Fruit fly (Drosophila melanogaster) whole organism, embryonic: Measurements from ENCODE around the gene Muc30E.

ENCODE experiments used
- Atf-2 ChIP-seq: fragments of 200-800 bp; sonication (Bioruptor generic); optimal IDR thresholded peaks from 2 replicates; lab custom pipeline; 2016; ENCODE audit warnings: missing biosample characterization, missing genetic modification characterization
- Bdp1 ChIP-seq: fragments of 200-800 bp; sonication (Bioruptor generic); optimal IDR thresholded peaks from 3 replicates; lab custom pipeline; 2016; ENCODE audit warnings: missing biosample characterization, missing genetic modification characterization
- Blimp-1 ChIP-seq: fragments of 200-800 bp; sonication (Bioruptor generic); optimal IDR thresholded peaks from 3 replicates; lab custom pipeline; 2018; ENCODE audit warnings: missing biosample characterization, missing genetic modification characterization, mild to moderate bottlenecking, moderate library complexity, missing genetic modification reagents
- CG10321 ChIP-seq: fragments of 200-800 bp; sonication (Bioruptor generic); IDR thresholded peaks from 2 replicates; pipeline ENCODE4 v1.3.6; 2022; ENCODE audit warnings: missing biosample characterization, missing genetic modification characterization
- CG10462 ChIP-seq: fragments of 200-800 bp; sonication (Bioruptor generic); optimal IDR thresholded peaks from 2 replicates; lab custom pipeline; 2016; ENCODE audit warnings: missing biosample characterization, missing genetic modification characterization
- CG10959 ChIP-seq: fragments of 200-800 bp; sonication (Bioruptor generic); IDR thresholded peaks from 2 replicates; pipeline ENCODE4 v1.3.6; 2022; ENCODE audit warnings: missing biosample characterization, missing genetic modification characterization
- CG12236 ChIP-seq: fragments of 200-800 bp; sonication (Bioruptor generic); optimal IDR thresholded peaks from 2 replicates; lab custom pipeline; 2016; ENCODE audit warnings: missing biosample characterization, missing genetic modification characterization
- CG15269 ChIP-seq: fragments of 200-800 bp; sonication (Bioruptor generic); optimal IDR thresholded peaks from 2 replicates; lab custom pipeline; 2018; ENCODE audit warnings: missing biosample characterization, mild to moderate bottlenecking, missing genetic modification characterization, moderate library complexity
- CG16813 ChIP-seq: fragments of 200-800 bp; sonication (Bioruptor generic); IDR thresholded peaks from 3 replicates; pipeline ENCODE4 v1.3.6; 2022; ENCODE audit warnings: missing biosample characterization, missing genetic modification characterization; ENCODE audit not compliant: partially characterized antibody
- CG16815 ChIP-seq: fragments of 200-800 bp; sonication (Bioruptor generic); optimal IDR thresholded peaks from 3 replicates; lab custom pipeline; 2017; ENCODE audit warnings: missing biosample characterization, mild to moderate bottlenecking, missing genetic modification characterization
- CG18599 ChIP-seq: fragments of 200-800 bp; sonication (Bioruptor generic); optimal IDR thresholded peaks from 3 replicates; lab custom pipeline; 2017; ENCODE audit warnings: missing biosample characterization, missing genetic modification characterization, mild to moderate bottlenecking, moderate library complexity, missing genetic modification reagents
- CG2116 ChIP-seq: fragments of 200-800 bp; sonication (Bioruptor generic); optimal IDR thresholded peaks from 3 replicates; lab custom pipeline; 2018; ENCODE audit warnings: missing biosample characterization, mild to moderate bottlenecking, missing genetic modification characterization
- CG2199 ChIP-seq: fragments of 200-800 bp; sonication (Bioruptor generic); IDR thresholded peaks from 3 replicates; pipeline ENCODE4 v1.3.6; 2022; ENCODE audit warnings: missing biosample characterization, missing genetic modification characterization
- CG7372 ChIP-seq: fragments of 200-800 bp; sonication (Bioruptor generic); IDR thresholded peaks from 2 replicates; pipeline ENCODE4 v1.3.6; 2022; ENCODE audit warnings: missing biosample characterization, missing genetic modification characterization
- CG7963 ChIP-seq: fragments of 200-800 bp; sonication (Bioruptor generic); IDR thresholded peaks from 3 replicates; pipeline ENCODE4 v1.3.6; 2022; ENCODE audit warnings: missing biosample characterization, missing genetic modification characterization; ENCODE audit not compliant: partially characterized antibody
- CG8290 ChIP-seq, 3 experiments: fragments of 200-800 bp; sonication (Bioruptor generic); optimal IDR thresholded peaks; 2 replicates each; lab custom pipeline; 2016 to 2019; ENCODE audit warnings: missing biosample characterization in 3 of 3, missing genetic modification characterization in 3 of 3, mild to moderate bottlenecking in 2 of 3, moderate library complexity in 1 of 3
- CG9817 ChIP-seq: fragments of 200-800 bp; sonication (Bioruptor generic); optimal IDR thresholded peaks from 2 replicates; lab custom pipeline; 2018; ENCODE audit warnings: missing biosample characterization, mild to moderate bottlenecking, missing genetic modification characterization, moderate library complexity
- CrebB ChIP-seq: fragments of 200-800 bp; sonication (Bioruptor generic); optimal IDR thresholded peaks from 3 replicates; lab custom pipeline; 2018; ENCODE audit warnings: missing biosample characterization, mild to moderate bottlenecking, missing genetic modification characterization
- D19B ChIP-seq: fragments of 200-800 bp; sonication (Bioruptor generic); optimal IDR thresholded peaks from 2 replicates; lab custom pipeline; 2017; ENCODE audit warnings: missing biosample characterization, mild to moderate bottlenecking, missing genetic modification characterization
- Hr51 ChIP-seq, 2 experiments: fragments of 200-800 bp; sonication (Bioruptor generic); optimal IDR thresholded peaks; 2 replicates in 1 of 2; 3 replicates in 1 of 2; lab custom pipeline; 2016 to 2018; ENCODE audit warnings: missing biosample characterization in 2 of 2, missing genetic modification characterization in 2 of 2, mild to moderate bottlenecking in 1 of 2, moderate library complexity in 1 of 2
- NC2β ChIP-seq: fragments of 200-800 bp; sonication (Bioruptor generic); optimal IDR thresholded peaks from 2 replicates; lab custom pipeline; 2016; ENCODE audit warnings: missing biosample characterization, missing genetic modification characterization
- Sox100B ChIP-seq: fragments of 200-800 bp; sonication (Bioruptor generic); optimal IDR thresholded peaks from 3 replicates; lab custom pipeline; 2018; ENCODE audit warnings: missing biosample characterization, mild to moderate bottlenecking, missing genetic modification characterization
- Sry-δ ChIP-seq: fragments of 200-800 bp; sonication (Bioruptor generic); optimal IDR thresholded peaks from 2 replicates; lab custom pipeline; 2016; ENCODE audit warnings: missing biosample characterization, missing genetic modification characterization
- Trl ChIP-seq, 3 experiments: fragments of >200 bp in 2 of 3; fragments of 200-800 bp in 1 of 3; sonication (Bioruptor generic) in 1 of 3; optimal IDR thresholded peaks; 2 replicates in 1 of 3; 3 replicates in 2 of 3; lab custom pipeline; 2016 to 2017; ENCODE audit warnings: missing biosample characterization in 1 of 3, missing genetic modification characterization in 1 of 3
- abd-A ChIP-seq: fragments of 200-800 bp; sonication (Bioruptor generic); optimal IDR thresholded peaks from 3 replicates; lab custom pipeline; 2019; ENCODE audit warnings: missing biosample characterization, mild to moderate bottlenecking, missing genetic modification characterization, moderate library complexity
- cg ChIP-seq: fragments of 200-800 bp; sonication (Bioruptor generic); optimal IDR thresholded peaks from 3 replicates; lab custom pipeline; 2019; ENCODE audit warnings: missing biosample characterization, mild to moderate bottlenecking, missing genetic modification characterization, moderate library complexity
- ci ChIP-seq: fragments of 200-800 bp; sonication (Bioruptor generic); IDR thresholded peaks from 3 replicates; pipeline ENCODE4 v1.3.6; 2022; ENCODE audit warnings: missing biosample characterization, missing genetic modification characterization
- kah ChIP-seq: fragments of 200-800 bp; sonication (Bioruptor generic); optimal IDR thresholded peaks from 2 replicates; lab custom pipeline; 2018; ENCODE audit warnings: missing biosample characterization, mild to moderate bottlenecking, missing genetic modification characterization
- kay ChIP-seq: fragments of 200-800 bp; sonication (Bioruptor generic); optimal IDR thresholded peaks from 2 replicates; lab custom pipeline; 2016; ENCODE audit warnings: missing biosample characterization, missing genetic modification characterization
- klu ChIP-seq: fragments of 200-800 bp; sonication (Bioruptor generic); IDR thresholded peaks from 2 replicates; pipeline ENCODE4 v1.3.6; 2022; ENCODE audit warnings: missing biosample characterization, missing genetic modification characterization
- kni ChIP-seq: fragments of 200-800 bp; sonication (Bioruptor generic); optimal IDR thresholded peaks from 3 replicates; lab custom pipeline; 2017; ENCODE audit warnings: mild to moderate bottlenecking, missing biosample characterization, missing genetic modification reagents, missing genetic modification characterization
- p53 ChIP-seq: fragments of 200-800 bp; sonication (Bioruptor generic); optimal IDR thresholded peaks from 2 replicates; lab custom pipeline; 2016; ENCODE audit warnings: missing biosample characterization, missing genetic modification characterization
- pb ChIP-seq: fragments of 200-800 bp; sonication (Bioruptor generic); optimal IDR thresholded peaks from 3 replicates; lab custom pipeline; 2016; ENCODE audit warnings: missing biosample characterization, missing genetic modification characterization
- pnt ChIP-seq: fragments of 200-800 bp; sonication (Bioruptor generic); optimal IDR thresholded peaks from 3 replicates; lab custom pipeline; 2016; ENCODE audit warnings: missing biosample characterization, missing genetic modification characterization
- rib ChIP-seq: fragments of 200-800 bp; sonication (Bioruptor generic); IDR thresholded peaks from 2 replicates; pipeline ENCODE4 v1.3.6; 2022; ENCODE audit warnings: missing biosample characterization, missing genetic modification characterization
- row ChIP-seq: fragments of 200-800 bp; sonication (Bioruptor generic); IDR thresholded peaks from 3 replicates; pipeline ENCODE4 v1.3.6; 2022; ENCODE audit warnings: missing biosample characterization, missing genetic modification characterization
- sd ChIP-seq: fragments of 200-800 bp; sonication (Bioruptor generic); optimal IDR thresholded peaks from 3 replicates; lab custom pipeline; 2018; ENCODE audit warnings: missing biosample characterization, mild to moderate bottlenecking, missing genetic modification characterization, moderate library complexity
- sisA ChIP-seq: fragments of 200-800 bp; sonication (Bioruptor generic); IDR thresholded peaks from 2 replicates; pipeline ENCODE4 v1.3.6; 2022; ENCODE audit warnings: missing biosample characterization, missing genetic modification characterization
- ssp ChIP-seq: fragments of 200-800 bp; sonication (Bioruptor generic); IDR thresholded peaks from 2 replicates; pipeline ENCODE4 v1.3.6; 2022; ENCODE audit warnings: missing biosample characterization, missing genetic modification characterization
- sug ChIP-seq: fragments of 200-800 bp; optimal IDR thresholded peaks from 2 replicates; lab custom pipeline; 2019; ENCODE audit warnings: missing biosample characterization, mild to moderate bottlenecking, missing genetic modification characterization, moderate library complexity
- tna ChIP-seq: fragments of 200-800 bp; sonication (Bioruptor generic); IDR thresholded peaks from 2 replicates; pipeline ENCODE4 v1.3.6; 2022; ENCODE audit warnings: missing biosample characterization, missing genetic modification characterization; ENCODE audit not compliant: partially characterized antibody
- unpg ChIP-seq: fragments of 200-800 bp; sonication (Bioruptor generic); optimal IDR thresholded peaks from 3 replicates; lab custom pipeline; 2018; ENCODE audit warnings: missing biosample characterization, mild to moderate bottlenecking, missing genetic modification characterization, moderate library complexity
- usp ChIP-seq: fragments of >200 bp; optimal IDR thresholded peaks from 2 replicates; lab custom pipeline; 2017; ENCODE audit warnings: missing biosample characterization, missing genetic modification characterization
- z ChIP-seq: fragments of 200-800 bp; sonication (Bioruptor generic); IDR thresholded peaks from 3 replicates; pipeline ENCODE4 v1.3.6; 2022; ENCODE audit warnings: missing biosample characterization, missing genetic modification characterization
- zen2 ChIP-seq: fragments of 200-800 bp; sonication (Bioruptor generic); IDR thresholded peaks from 3 replicates; pipeline ENCODE4 v1.3.6; 2022; ENCODE audit warnings: missing biosample characterization, missing genetic modification characterization; ENCODE audit not compliant: partially characterized antibody

Muc30E gene

dm6 chr2L:9908468-9908967, 5.6 kb upstream of the Muc30E start, which contains the start of gene CG13124 (continued):
- peak in 1 of 2 experiments; percentile 27 for TF ChIP-seq Hr51 (GFP tag; optimal IDR thresholded peaks at IDR 0.05; lab: Kevin White, UChicago)
- TF ChIP-seq CG15269 = peak; percentile 44
- peak; percentile 43 for TF ChIP-seq CG18599 (GFP tag; lab: Kevin White, UChicago)
- peak; percentile 7 for TF ChIP-seq NC2β
- TF ChIP-seq rib (GFP tag; lab: Robert Waterston, UW) = peak; percentile 56; the same call in 1 of the 2 replicates
- peak; percentile 32 for TF ChIP-seq unpg

DNA sequence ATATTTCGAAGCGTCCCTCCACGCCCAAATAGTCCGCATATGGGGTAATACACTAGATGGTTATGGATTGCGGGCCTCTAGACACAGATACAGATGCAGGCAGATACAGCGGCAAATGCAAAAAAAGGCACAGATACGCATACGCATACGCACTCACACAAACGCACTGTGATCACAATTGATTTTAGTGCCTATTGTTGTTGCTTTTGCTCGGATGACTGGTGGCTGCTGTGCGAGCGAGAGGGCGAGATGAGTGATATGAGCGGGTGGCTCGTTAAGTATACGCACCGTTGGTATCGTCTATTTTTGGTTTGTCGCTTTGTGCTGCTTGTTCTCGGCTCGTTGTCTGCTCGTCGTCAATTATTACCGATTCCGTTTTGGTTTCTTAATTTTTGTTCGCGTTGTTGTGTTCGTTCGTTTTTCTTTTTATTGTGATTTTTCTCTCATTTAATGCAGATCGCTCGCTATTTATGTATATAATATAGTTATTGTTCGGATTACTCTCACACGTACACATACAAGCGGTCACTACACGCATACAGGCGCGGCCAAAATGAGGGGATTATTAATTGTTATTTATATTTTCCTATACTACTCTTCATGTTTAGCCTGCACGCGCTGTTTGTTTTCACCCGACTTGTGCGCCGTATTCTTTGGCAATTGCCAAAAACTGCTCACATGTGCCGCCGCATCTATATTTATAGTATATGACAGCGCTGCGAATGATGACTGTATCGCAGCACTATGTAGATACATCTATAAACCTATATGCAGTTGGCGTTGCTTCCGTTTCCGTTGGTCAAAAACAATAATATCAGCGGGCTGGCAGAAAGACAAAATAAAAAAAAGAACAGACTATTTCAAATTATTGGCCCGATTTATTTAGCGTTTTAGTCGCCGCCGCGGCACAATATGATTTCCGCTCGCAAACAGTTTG, 4.7 kb upstream of the Muc30E start:
- TF ChIP-seq D19B (peak; percentile 73), CrebB (tag; lab: Kevin White, UChicago) (peak; percentile 43), CG16813 (GFP tag; lab: Robert Waterston, UW) (no peak), z (GFP tag; lab: Robert Waterston, UW) (peak; percentile 54; the same call in 1 of the 3 replicates), sisA (GFP tag; lab: Robert Waterston, UW) (no peak), Blimp-1 (no peak), klu (GFP tag; lab: Robert Waterston, UW) (peak; percentile 44; the same call in 1 of the 2 replicates), CG2116 (GFP tag; lab: Kevin White, UChicago) (peak; percentile 6), CG10321 (GFP tag; lab: Robert Waterston, UW) (no peak), sd (tag; lab: Kevin White, UChicago) (peak; percentile 40), CG12236 (GFP tag; lab: Kevin White, UChicago) (no peak), kay (GFP tag; lab: Kevin White, UChicago) (peak; percentile 8), Bdp1 (GFP tag; lab: Kevin White, UChicago) (no peak), Sox100B (GFP tag; lab: Kevin White, UChicago) (peak; percentile 4), Sry-δ (no peak), CG7963 (no peak), kah (GFP tag; lab: Kevin White, UChicago) (peak; percentile 78), CG10959 (GFP tag; lab: Robert Waterston, UW) (no peak), CG2199 (GFP tag; lab: Robert Waterston, UW) (peak; percentile 67; the same call in 1 of the 3 replicates), Atf-2 (GFP tag; lab: Kevin White, UChicago) (no peak), tna (no peak), CG7372 (peak; percentile 96), ci (GFP tag; lab: Robert Waterston, UW) (peak; percentile 37; the same call in 2 of the 3 replicates), cg (GFP tag; lab: Kevin White, UChicago) (peak; percentile 85), row (GFP tag; lab: Robert Waterston, UW) (peak; percentile 26; the same call in 1 of the 3 replicates), pb (GFP tag; lab: Kevin White, UChicago) (peak; percentile 11), Trl (optimal IDR thresholded peaks at IDR 0.05; lab: Kevin White, UChicago) (peak in 1 of 2 experiments; percentile 9), Trl (GFP tag; optimal IDR thresholded peaks at IDR 0.05; lab: Kevin White, UChicago) (no peak), CG10462 (no peak), pnt (GFP tag; lab: Kevin White, UChicago) (no peak), usp (no peak), CG9817 (tag; lab: Kevin White, UChicago) (no peak), sug (no peak), CG16815 (GFP tag; lab: Kevin White, UChicago) (no peak), p53 (GFP tag; lab: Kevin White, UChicago) (no peak), kni (GFP tag; lab: Kevin White, UChicago) (peak; percentile 27), zen2 (0 out of 3 replicates have a peak, but pooled peaks have one; percentile 32), abd-A (tag; lab: Kevin White, UChicago) (peak; percentile 90), CG8290 (GFP tag; optimal IDR thresholded peaks at IDR 0.05; lab: Kevin White, UChicago) (no peak), CG8290 (tag; optimal IDR thresholded peaks at IDR 0.05; lab: Kevin White, UChicago) (peak in 1 of 2 experiments; percentile 56), ssp (GFP tag; lab: Robert Waterston, UW) (no peak)
